Fruit fly (Drosophila melanogaster): ENCODE results near the gene Lar.

Gene Lar

dm6 chr2L:19572496-19573317 lies 13.7 kb upstream of the Lar start (continued):
- TF ChIP-seq CG8765 (GFP tag; IDR thresholded peaks at IDR 0.05) = peak; percentile 37; the same call in 1 of the 2 replicates
- TF ChIP-seq CG14860 (GFP tag; IDR thresholded peaks at IDR 0.05; ENCODE audit: partially characterized antibody) = no peak
- peak; percentile 81 for TF ChIP-seq Drgx (GFP tag; IDR thresholded peaks at IDR 0.05)
- no peak for TF ChIP-seq h (optimal IDR thresholded peaks at IDR 0.05)
- peak; percentile 49 for TF ChIP-seq fd96Cb (tag; optimal IDR thresholded peaks at IDR 0.05)
- TF ChIP-seq slp2 (GFP tag; optimal IDR thresholded peaks at IDR 0.05) = peak; percentile 26
- peak; percentile 33 for TF ChIP-seq jing (GFP tag; optimal IDR thresholded peaks at IDR 0.05)
- TF ChIP-seq pzg (GFP tag; optimal IDR thresholded peaks at IDR 0.05) = no peak
- peak; percentile 67 for TF ChIP-seq CG31441 (GFP tag; IDR thresholded peaks at IDR 0.05)
- no peak for TF ChIP-seq CG14050 (GFP tag; IDR thresholded peaks at IDR 0.05)
- TF ChIP-seq Sry-β (GFP tag; optimal IDR thresholded peaks at IDR 0.05) = peak; percentile 6
- TF ChIP-seq corto (GFP tag; optimal IDR thresholded peaks at IDR 0.05) = peak; percentile 89
- TF ChIP-seq CG2202 (tag; optimal IDR thresholded peaks at IDR 0.05) = peak; percentile 42
- peak; percentile 46 for TF ChIP-seq chn (GFP tag; optimal IDR thresholded peaks at IDR 0.05)
- TF ChIP-seq Pdp1 (GFP tag; optimal IDR thresholded peaks at IDR 0.05) = peak; percentile 58 to 72
- TF ChIP-seq CoRest (tag; optimal IDR thresholded peaks at IDR 0.05) = peak; percentile 75
- peak; percentile 59 for TF ChIP-seq CG15696 (tag; optimal IDR thresholded peaks at IDR 0.05)
- no peak for TF ChIP-seq usp (GFP tag; optimal IDR thresholded peaks at IDR 0.05)
- no peak for TF ChIP-seq CG3065 (GFP tag; optimal IDR thresholded peaks at IDR 0.05)
- no peak for TF ChIP-seq sd (tag; optimal IDR thresholded peaks at IDR 0.05)
- TF ChIP-seq D (optimal IDR thresholded peaks at IDR 0.05) = no peak
- TF ChIP-seq D (GFP tag; optimal IDR thresholded peaks at IDR 0.05) = peak; percentile 44
- TF ChIP-seq Dll (GFP tag; IDR thresholded peaks at IDR 0.05; ENCODE audit: partially characterized antibody) = no peak
- peak; percentile 52 for TF ChIP-seq lmd (GFP tag; IDR thresholded peaks at IDR 0.05)
- peak; percentile 26 for TF ChIP-seq shn (GFP tag; optimal IDR thresholded peaks at IDR 0.05)
- no peak for TF ChIP-seq vnd (GFP tag; IDR thresholded peaks at IDR 0.05; ENCODE audit: partially characterized antibody)
- TF ChIP-seq CG6272 (GFP tag; IDR thresholded peaks at IDR 0.05) = no peak
- TF ChIP-seq CG6765 (GFP tag; optimal IDR thresholded peaks at IDR 0.05) = peak; percentile 45
- no peak for TF ChIP-seq Awh (GFP tag; IDR thresholded peaks at IDR 0.05)
- no peak for TF ChIP-seq ap (GFP tag; IDR thresholded peaks at IDR 0.05)
- TF ChIP-seq mirr (GFP tag; optimal IDR thresholded peaks at IDR 0.05) = peak; percentile 29
- 0 out of 3 replicates have a peak, but pooled peaks have one; percentile 33 for TF ChIP-seq HLH4C (GFP tag; IDR thresholded peaks at IDR 0.05; ENCODE audit: partially characterized antibody)
- peak; percentile 26 for TF ChIP-seq CG31365 (tag; optimal IDR thresholded peaks at IDR 0.05)
- TF ChIP-seq Taf1 (GFP tag; IDR thresholded peaks at IDR 0.05) = 0 out of 2 replicates have a peak, but pooled peaks have one; percentile 28
- TF ChIP-seq NC2β (GFP tag; optimal IDR thresholded peaks at IDR 0.05) = peak; percentile 24
- TF ChIP-seq H2.0 (GFP tag; IDR thresholded peaks at IDR 0.05) = peak; percentile 40; the same call in 1 of the 2 replicates
- TF ChIP-seq Rx (GFP tag; IDR thresholded peaks at IDR 0.05) = peak; percentile 33; the same call in 1 of the 2 replicates
- peak; percentile 67 for TF ChIP-seq gcm (GFP tag; optimal IDR thresholded peaks at IDR 0.05)
- no peak for TF ChIP-seq tna (GFP tag; IDR thresholded peaks at IDR 0.05; ENCODE audit: partially characterized antibody)
- TF ChIP-seq gsb (GFP tag; IDR thresholded peaks at IDR 0.05) = no peak
- no peak for TF ChIP-seq CG1024 (GFP tag; IDR thresholded peaks at IDR 0.05)
- TF ChIP-seq danr (GFP tag; IDR thresholded peaks at IDR 0.05) = no peak
- peak; percentile 37 for TF ChIP-seq Atf-2 (GFP tag; optimal IDR thresholded peaks at IDR 0.05)
- TF ChIP-seq CG16863 (GFP tag; optimal IDR thresholded peaks at IDR 0.05) = peak; percentile 27
- TF ChIP-seq cwo (GFP tag; optimal IDR thresholded peaks at IDR 0.05) = peak; percentile 76
- TF ChIP-seq CG1233 (GFP tag; optimal IDR thresholded peaks at IDR 0.05) = peak; percentile 43
- TF ChIP-seq CG10209 (GFP tag; optimal IDR thresholded peaks at IDR 0.05) = peak; percentile 75
- TF ChIP-seq Abd-B (GFP tag; optimal IDR thresholded peaks at IDR 0.05) = peak; percentile 49
- no peak for TF ChIP-seq sqz (GFP tag; optimal IDR thresholded peaks at IDR 0.05)

All from whole organism, embryonic.